Fruit fly (Drosophila melanogaster) ovary, adult (tissue): ENCODE results near the gene CG10514.

Source experiments
- CG17801 ChIP-seq: fragments of 200-800 bp; optimal IDR thresholded peaks from 2 replicates; lab custom pipeline; 2019; ENCODE audit warnings: missing biosample characterization, mild to moderate bottlenecking, missing genetic modification characterization, moderate library complexity; ENCODE audit not compliant: partially characterized antibody

The CG10514 gene

dm6 chr3R:25279796-25280350 is at the start of gene CG10514:
TSS of gene CG10514 (minus strand) at chr3R:25279846.
- no peak for TF ChIP-seq CG17801 (GFP tag; lab: Kevin White, UChicago)

dm6 chr3R:25329079-25329478 is 49.4 kb upstream of the CG10514 start, which contains the start of gene CHKov1:
TSS of gene CHKov1 (minus strand) at chr3R:25329316.
- TF ChIP-seq CG17801 (GFP tag; lab: Kevin White, UChicago): no peak

dm6 chr3R:25322657-25323056 is 43.0 kb upstream of the CG10514 start, which contains the start of gene CG10562:
TSS of gene CG10562 (minus strand) at chr3R:25322757.
- no peak for TF ChIP-seq CG17801 (GFP tag; lab: Kevin White, UChicago)

- TF ChIP-seq CG17801 (GFP tag; lab: Kevin White, UChicago): no peak
Measured at dm6 chr3R:25321681-25322080, 42.0 kb upstream of the CG10514 start.

dm6 chr3R:25320898-25321297 is 41.3 kb upstream of the CG10514 start:
- no peak for TF ChIP-seq CG17801 (GFP tag; lab: Kevin White, UChicago)

dm6 chr3R:25320051-25320705 is 40.5 kb upstream of the CG10514 start, which contains the start of gene CG10560:
TSS of gene CG10560 (minus strand) at chr3R:25320101.
- TF ChIP-seq CG17801 (GFP tag; lab: Kevin White, UChicago): no peak

- TF ChIP-seq CG17801 (GFP tag; lab: Kevin White, UChicago): no peak
Measured at dm6 chr3R:25318011-25318410, 38.4 kb upstream of the CG10514 start, which contains the start of gene CG10553. TSS of gene CG10553 (minus strand) at chr3R:25318111.

- TF ChIP-seq CG17801 (GFP tag; lab: Kevin White, UChicago): no peak
Measured at dm6 chr3R:25316016-25316415, 36.4 kb upstream of the CG10514 start, which contains the start of gene CG10559. TSS of gene CG10559 (minus strand) at chr3R:25316116.

dm6 chr3R:25313771-25314170 is 34.1 kb upstream of the CG10514 start, which contains the start of gene CG31087:
TSS of gene CG31087 (minus strand) at chr3R:25313833.
- no peak for TF ChIP-seq CG17801 (GFP tag; lab: Kevin White, UChicago)

dm6 chr3R:25312583-25312982 is 32.9 kb upstream of the CG10514 start:
- TF ChIP-seq CG17801 (GFP tag; lab: Kevin White, UChicago): no peak

dm6 chr3R:25310843-25311242 is 31.2 kb upstream of the CG10514 start, which contains the start of gene CG31099:
TSS of gene CG31099 (minus strand) at chr3R:25310943.
- no peak for TF ChIP-seq CG17801 (GFP tag; lab: Kevin White, UChicago)

dm6 chr3R:25309175-25309574 is 29.5 kb upstream of the CG10514 start:
- TF ChIP-seq CG17801 (GFP tag; lab: Kevin White, UChicago): no peak

- no peak for TF ChIP-seq CG17801 (GFP tag; lab: Kevin White, UChicago)
Measured at dm6 chr3R:25308228-25308627, 28.6 kb upstream of the CG10514 start, which contains the start of gene CG10550. TSS of gene CG10550 (minus strand) at chr3R:25308391.

- no peak for TF ChIP-seq CG17801 (GFP tag; lab: Kevin White, UChicago)
Measured at dm6 chr3R:25305822-25306544, 26.3 kb upstream of the CG10514 start.

- TF ChIP-seq CG17801 (GFP tag; lab: Kevin White, UChicago): peak; percentile 3
Measured at dm6 chr3R:25303857-25304440, 24.3 kb upstream of the CG10514 start, which contains the start of gene CG31436. TSS of gene CG31436 (plus strand) at chr3R:25304137.
